Worm (Caenorhabditis elegans) whole organism, late embryonic: ENCODE results near the gene ptp-8.

Experiments used
- F13H6.1 ChIP-seq: sonication (generic microtip); optimal IDR thresholded peaks from 2 replicates; lab custom pipeline; 2016; ENCODE audit warnings: missing genetic modification characterization, missing compliant biosample characterization
- K09A11.1 ChIP-seq: sonication (generic microtip); optimal IDR thresholded peaks from 2 replicates; lab custom pipeline; 2017; ENCODE audit warnings: antibody characterized with exemption, mild to moderate bottlenecking, missing genetic modification characterization, missing compliant biosample characterization; ENCODE audit not compliant: insufficient read depth
- ahr-1 ChIP-seq: sonication (generic microtip); optimal IDR thresholded peaks from 2 replicates; lab custom pipeline; 2016; ENCODE audit warnings: missing genetic modification characterization, missing compliant biosample characterization
- ama-1 ChIP-seq: fragments of 150-350 bp; optimal IDR thresholded peaks from 2 replicates; lab custom pipeline; 2014
- ceh-22 ChIP-seq: sonication (generic microtip); optimal IDR thresholded peaks from 2 replicates; lab custom pipeline; 2017; ENCODE audit warnings: missing biosample characterization, missing genetic modification characterization
- ceh-45 ChIP-seq: fragments of 200-800 bp; sonication (Bioruptor generic); IDR thresholded peaks from 2 replicates; pipeline ENCODE4 v1.3.6; 2022; ENCODE audit warnings: missing genetic modification reagents, missing genetic modification characterization, missing compliant biosample characterization
- elt-2 ChIP-seq: sonication (generic microtip); optimal IDR thresholded peaks from 2 replicates; lab custom pipeline; 2016; ENCODE audit warnings: missing genetic modification reagents, missing genetic modification characterization, missing compliant biosample characterization
- hlh-30 ChIP-seq: sonication (generic microtip); optimal IDR thresholded peaks from 2 replicates; lab custom pipeline; 2017; ENCODE audit warnings: antibody characterized with exemption, missing genetic modification characterization, missing compliant biosample characterization; ENCODE audit not compliant: insufficient read depth
- pag-3 ChIP-seq: sonication (generic microtip); optimal IDR thresholded peaks from 2 replicates; lab custom pipeline; 2016; ENCODE audit warnings: missing compliant biosample characterization, missing genetic modification characterization, borderline replicate concordance
- pha-4 ChIP-seq: fragments of 150-350 bp; optimal IDR thresholded peaks from 2 replicates; lab custom pipeline; 2018; ENCODE audit warnings: missing biosample characterization, missing genetic modification reagents, missing genetic modification characterization
- rnt-1 ChIP-seq: sonication (generic microtip); optimal IDR thresholded peaks from 2 replicates; lab custom pipeline; 2016; ENCODE audit warnings: missing genetic modification characterization, missing compliant biosample characterization
- tbx-7 ChIP-seq: sonication (generic microtip); optimal IDR thresholded peaks from 2 replicates; lab custom pipeline; 2016; ENCODE audit warnings: missing genotype, missing genetic modification characterization, missing compliant biosample characterization
- unc-42 ChIP-seq: sonication (generic microtip); optimal IDR thresholded peaks from 2 replicates; lab custom pipeline; 2016; ENCODE audit warnings: missing genotype, missing genetic modification characterization, missing compliant biosample characterization
- ztf-16 ChIP-seq: sonication (generic microtip); optimal IDR thresholded peaks from 2 replicates; lab custom pipeline; 2017; ENCODE audit warnings: missing genetic modification characterization, missing compliant biosample characterization

DNA sequence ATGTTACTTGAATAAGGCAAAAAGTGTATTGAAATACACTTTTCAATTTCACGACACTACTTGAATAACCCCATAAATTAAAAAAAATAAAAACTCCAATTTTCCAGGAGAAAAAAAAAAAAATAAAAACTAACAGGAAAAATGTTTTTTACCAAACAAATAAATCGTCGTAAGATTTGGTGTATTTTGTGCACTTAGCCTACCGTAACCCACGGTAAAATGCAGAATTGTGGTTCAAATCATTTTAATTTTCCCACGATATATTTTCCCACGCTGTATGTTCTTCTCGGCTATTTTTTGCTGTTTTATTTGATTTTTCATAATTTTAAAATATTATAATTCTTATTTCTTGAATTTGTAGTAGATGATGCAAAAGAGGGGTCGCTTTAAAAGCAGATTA is 7.9 kb downstream of the ptp-8 start:
- no peak for TF ChIP-seq pha-4
- no peak for TF ChIP-seq tbx-7
- no peak for TF ChIP-seq pag-3 (tag; lab: Kevin White, UChicago)
- no peak for TF ChIP-seq ama-1 (lab: Kevin White, UChicago)
- TF ChIP-seq ceh-22 (tag; lab: Kevin White, UChicago), result no peak
- TF ChIP-seq ztf-16 (tag; lab: Kevin White, UChicago), result no peak
- TF ChIP-seq unc-42 (tag; lab: Kevin White, UChicago), result no peak
- TF ChIP-seq K09A11.1, result no peak
- no peak for TF ChIP-seq elt-2
- TF ChIP-seq ceh-45 (GFP tag; lab: Robert Waterston, UW), result no peak
- TF ChIP-seq rnt-1 (tag; lab: Kevin White, UChicago), result no peak
- no peak for TF ChIP-seq F13H6.1 (tag; lab: Kevin White, UChicago)
- no peak for TF ChIP-seq ahr-1 (tag; lab: Kevin White, UChicago)
- TF ChIP-seq hlh-30 (tag; lab: Kevin White, UChicago), result no peak
